Worm (Caenorhabditis elegans): ENCODE data around the gene C17H12.2.

Gene C17H12.2

ce11 chrIV:6756374-6756773 lies 33.9 kb downstream of the C17H12.2 start (continued):
- TF ChIP-seq hmg-1.2 (GFP tag; IDR thresholded peaks at IDR 0.05) (peak; percentile 87), ztf-18 (tag; optimal IDR thresholded peaks at IDR 0.05) (peak; percentile 74), F52B5.7 (tag; optimal IDR thresholded peaks at IDR 0.05) (peak; percentile 52), ceh-40 (GFP tag; IDR thresholded peaks at IDR 0.05) (0 out of 2 replicates have a peak, but pooled peaks have one; percentile 61), ceh-91 (GFP tag; IDR thresholded peaks at IDR 0.05) (peak; percentile 94), lin-40 (tag; optimal IDR thresholded peaks at IDR 0.05) (peak; percentile 81), egl-18 (GFP tag; IDR thresholded peaks at IDR 0.05) (no peak), dpff-1 (tag; optimal IDR thresholded peaks at IDR 0.05) (no peak), mxl-1 (tag; optimal IDR thresholded peaks at IDR 0.05) (no peak), nhr-179 (tag; optimal IDR thresholded peaks at IDR 0.05) (no peak), mel-28 (tag; optimal IDR thresholded peaks at IDR 0.05; ENCODE audit: borderline replicate concordance) (peak; percentile 44), F37B4.10 (GFP tag; IDR thresholded peaks at IDR 0.05) (no peak), Y95B8A.8 (GFP tag; IDR thresholded peaks at IDR 0.05) (peak; percentile 93), akir-1 (GFP tag; optimal IDR thresholded peaks at IDR 0.05) (no peak), aptf-3 (GFP tag; IDR thresholded peaks at IDR 0.05) (0 out of 2 replicates have a peak, but pooled peaks have one; percentile 27), cebp-1 (GFP tag; IDR thresholded peaks at IDR 0.05) (peak; percentile 92), cebp-1 (tag; optimal IDR thresholded peaks at IDR 0.05) (peak; percentile 98), Y79H2A.3 (GFP tag; conservative IDR thresholded peaks at IDR 0.05) (peak; percentile 86; the same call in 1 of the 2 replicates), ztf-3 (GFP tag; optimal IDR thresholded peaks at IDR 0.05) (no peak), attf-6 (GFP tag; IDR thresholded peaks at IDR 0.05) (peak; percentile 90), pha-4 (tag; optimal IDR thresholded peaks at IDR 0.05) (no peak), nhr-80 (tag; optimal IDR thresholded peaks at IDR 0.05) (peak; percentile 85), zim-3 (tag; optimal IDR thresholded peaks at IDR 0.05) (peak; percentile 17), zfh-2 (GFP tag; conservative IDR thresholded peaks at IDR 0.05) (peak; percentile 95), lsl-1 (GFP tag; optimal IDR thresholded peaks at IDR 0.05) (peak; percentile 84), nfyb-1 (GFP tag; IDR thresholded peaks at IDR 0.05) (peak; percentile 91), lin-26 (GFP tag; IDR thresholded peaks at IDR 0.05) (peak; percentile 80; the same call in 1 of the 2 replicates), ZK185.1 (tag; optimal IDR thresholded peaks at IDR 0.05; ENCODE audit: poor library complexity, severe bottlenecking) (peak; percentile 80), F22D6.2 (tag; optimal IDR thresholded peaks at IDR 0.05) (peak; percentile 23), F55B11.4 (tag; optimal IDR thresholded peaks at IDR 0.05; ENCODE audit: borderline replicate concordance, insufficient read depth) (no peak), D2030.7 (GFP tag; IDR thresholded peaks at IDR 0.05) (peak; percentile 96), mes-4 (tag; optimal IDR thresholded peaks at IDR 0.05) (no peak), F57A8.1 (GFP tag; optimal IDR thresholded peaks at IDR 0.05) (no peak), lsy-27 (tag; optimal IDR thresholded peaks at IDR 0.05; ENCODE audit: borderline replicate concordance, insufficient read depth) (peak; percentile 83), K12H6.12 (tag; optimal IDR thresholded peaks at IDR 0.05) (peak; percentile 87), somi-1 (GFP tag; optimal IDR thresholded peaks at IDR 0.05) (peak; percentile 11), snpc-1.3 (tag; optimal IDR thresholded peaks at IDR 0.05; ENCODE audit: insufficient read depth) (peak; percentile 91), gei-17 (GFP tag; optimal IDR thresholded peaks at IDR 0.05) (peak; percentile 62), nhr-27 (tag; optimal IDR thresholded peaks at IDR 0.05) (no peak), ceh-79 (tag; optimal IDR thresholded peaks at IDR 0.05) (no peak), rec-8 (tag; optimal IDR thresholded peaks at IDR 0.05) (peak; percentile 14 to 65), lir-1 (GFP tag; conservative IDR thresholded peaks at IDR 0.05) (peak; percentile 85), tlf-1 (GFP tag; optimal IDR thresholded peaks at IDR 0.05) (peak; percentile 91), aptf-2 (GFP tag; conservative IDR thresholded peaks at IDR 0.05) (0 out of 2 replicates have a peak, but pooled peaks have one; percentile 67), C06A6.2 (GFP tag; conservative IDR thresholded peaks at IDR 0.05) (peak; percentile 73), attf-3 (GFP tag; conservative IDR thresholded peaks at IDR 0.05) (peak; percentile 75), die-1 (tag; optimal IDR thresholded peaks at IDR 0.05) (peak; percentile 77)
